Worm (Caenorhabditis elegans): Measurements from ENCODE around the gene Y41E3.19.

The Y41E3.19 gene

DNA sequence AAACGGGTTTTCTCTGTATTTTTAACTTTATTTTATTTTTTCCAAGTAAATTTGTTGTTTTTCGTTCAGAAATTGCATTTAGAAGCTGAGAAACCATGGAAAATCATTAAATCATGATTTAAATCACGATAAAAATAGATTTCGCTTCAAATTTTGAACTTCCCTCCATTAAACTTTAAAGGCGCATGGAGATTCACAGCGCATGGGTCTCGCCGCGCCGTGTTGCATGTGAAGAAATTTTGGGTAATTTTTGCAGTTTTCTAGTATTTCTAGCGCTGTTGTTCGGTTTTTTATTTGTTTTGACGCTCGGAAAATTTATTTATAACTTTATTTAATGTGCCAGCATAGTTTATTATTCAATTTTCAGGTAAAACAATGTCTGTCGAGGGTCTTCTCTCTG lies 19.0 kb upstream of the Y41E3.19 start, which contains the start of gene eef-1B.2 (continued):
- peak; percentile 23 for TF ChIP-seq nhr-11 (tag; optimal IDR thresholded peaks at IDR 0.05)
- no peak for TF ChIP-seq tra-1 (GFP tag; IDR thresholded peaks at IDR 0.05)
- TF ChIP-seq pha-4 (GFP tag; IDR thresholded peaks at IDR 0.05) = no peak
- peak; percentile 0 for TF ChIP-seq pha-4 (tag; optimal IDR thresholded peaks at IDR 0.05)
- TF ChIP-seq ceh-44 (GFP tag; IDR thresholded peaks at IDR 0.05) = no peak
- TF ChIP-seq mep-1 (tag; optimal IDR thresholded peaks at IDR 0.05) = peak; percentile 82
- no peak for TF ChIP-seq zip-2 (tag; optimal IDR thresholded peaks at IDR 0.05)
- TF ChIP-seq F49E8.2 (tag; optimal IDR thresholded peaks at IDR 0.05; ENCODE audit: borderline replicate concordance) = peak; percentile 9
- no peak for TF ChIP-seq F44E2.7 (GFP tag; IDR thresholded peaks at IDR 0.05)
- TF ChIP-seq mxl-3 (GFP tag; optimal IDR thresholded peaks at IDR 0.05) = no peak
- TF ChIP-seq aly-2 (tag; optimal IDR thresholded peaks at IDR 0.05) = no peak
- no peak for TF ChIP-seq ctbp-1 (GFP tag; IDR thresholded peaks at IDR 0.05)
- TF ChIP-seq vab-7 (GFP tag; IDR thresholded peaks at IDR 0.05) = no peak
- no peak for TF ChIP-seq ZK546.5 (tag; optimal IDR thresholded peaks at IDR 0.05)
- TF ChIP-seq F37D6.2 (tag; optimal IDR thresholded peaks at IDR 0.05) = no peak
- TF ChIP-seq hlh-30 (tag; optimal IDR thresholded peaks at IDR 0.05; ENCODE audit: insufficient read depth) = peak; percentile 76
- TF ChIP-seq lin-13 (GFP tag; optimal IDR thresholded peaks at IDR 0.05) = peak; percentile 62
- peak; percentile 80 for TF ChIP-seq mes-2 (tag; optimal IDR thresholded peaks at IDR 0.05; ENCODE audit: poor library complexity, severe bottlenecking)
- no peak for TF ChIP-seq lin-15B (tag; optimal IDR thresholded peaks at IDR 0.05)
- no peak for TF ChIP-seq dmd-9 (GFP tag; IDR thresholded peaks at IDR 0.05)
- TF ChIP-seq sdz-12 (GFP tag; optimal IDR thresholded peaks at IDR 0.05) = no peak
- TF ChIP-seq Y48G9A.11 (GFP tag; IDR thresholded peaks at IDR 0.05) = no peak
- peak; percentile 97 for TF ChIP-seq aha-1 (tag)
- TF ChIP-seq lin-29 (GFP tag; IDR thresholded peaks at IDR 0.05) = no peak
- no peak for TF ChIP-seq T20F7.1 (GFP tag; optimal IDR thresholded peaks at IDR 0.05)
- TF ChIP-seq daf-19 (GFP tag; conservative IDR thresholded peaks at IDR 0.05) = no peak
- TF ChIP-seq lsy-2 (tag; optimal IDR thresholded peaks at IDR 0.05) = peak in 1 of 2 experiments; percentile 87
- no peak for TF ChIP-seq daf-16 (GFP tag; optimal IDR thresholded peaks at IDR 0.05)
- TF ChIP-seq daf-16 (tag; optimal IDR thresholded peaks at IDR 0.05) = peak; percentile 8
- TF ChIP-seq zag-1 (tag; optimal IDR thresholded peaks at IDR 0.05) = no peak
- TF ChIP-seq php-3 (GFP tag; IDR thresholded peaks at IDR 0.05) = no peak
- TF ChIP-seq unc-39 (tag; optimal IDR thresholded peaks at IDR 0.05) = no peak
- peak; percentile 50 for TF ChIP-seq lin-38 (GFP tag; IDR thresholded peaks at IDR 0.05)
- no peak for TF ChIP-seq ceh-82 (tag; optimal IDR thresholded peaks at IDR 0.05)
- TF ChIP-seq D1046.2 (GFP tag; IDR thresholded peaks at IDR 0.05) = no peak
- TF ChIP-seq nhr-6 (tag; optimal IDR thresholded peaks at IDR 0.05) = peak; percentile 51
- no peak for TF ChIP-seq spr-1 (tag; optimal IDR thresholded peaks at IDR 0.05)
- TF ChIP-seq ceh-20 (GFP tag; IDR thresholded peaks at IDR 0.05) = no peak
- TF ChIP-seq lin-39 (tag; optimal IDR thresholded peaks at IDR 0.05) = no peak
- TF ChIP-seq nhr-111 (GFP tag; optimal IDR thresholded peaks at IDR 0.05) = no peak
- TF ChIP-seq daf-8 (GFP tag; IDR thresholded peaks at IDR 0.05) = no peak
- TF ChIP-seq zip-11 (GFP tag; IDR thresholded peaks at IDR 0.05) = no peak
- TF ChIP-seq skn-1 (tag; optimal IDR thresholded peaks at IDR 0.05) = no peak
- TF ChIP-seq madf-5 (GFP tag; IDR thresholded peaks at IDR 0.05) = no peak
- TF ChIP-seq duxl-1 (tag; optimal IDR thresholded peaks at IDR 0.05; ENCODE audit: poor library complexity) = no peak
- TF ChIP-seq ztf-11 (tag; optimal IDR thresholded peaks at IDR 0.05) = no peak
- no peak for TF ChIP-seq nhr-237 (tag; optimal IDR thresholded peaks at IDR 0.05)
- TF ChIP-seq rbr-2 (tag; optimal IDR thresholded peaks at IDR 0.05) = peak; percentile 27
- TF ChIP-seq Y5F2A.4 (GFP tag; optimal IDR thresholded peaks at IDR 0.05) = no peak
- TF ChIP-seq daf-12 (tag; optimal IDR thresholded peaks at IDR 0.05) = no peak
- TF ChIP-seq nhr-48 (tag; optimal IDR thresholded peaks at IDR 0.05) = no peak
- no peak for TF ChIP-seq cey-2 (tag; optimal IDR thresholded peaks at IDR 0.05; ENCODE audit: borderline replicate concordance, insufficient read depth)
- no peak for TF ChIP-seq ZK337.2 (GFP tag; IDR thresholded peaks at IDR 0.05)

Data from whole organism, L4 larva.